Worm (Caenorhabditis elegans) whole organism, young adult: Measurements from ENCODE around the gene F53F4.11.

Experiments used
- B0019.2 ChIP-seq: fragments of 200-800 bp; sonication (Bioruptor generic); conservative IDR thresholded peaks from 2 replicates; pipeline ENCODE4 v1.3.6; 2022; ENCODE audit warnings: missing genetic modification reagents, missing genetic modification characterization, missing compliant biosample characterization
- D2030.7 ChIP-seq: fragments of 200-800 bp; sonication (Bioruptor generic); IDR thresholded peaks from 2 replicates; pipeline ENCODE4 v1.3.6; 2022; ENCODE audit warnings: missing genetic modification reagents, missing genetic modification characterization, missing compliant biosample characterization
- F10E7.11 ChIP-seq: sonication (generic microtip); optimal IDR thresholded peaks from 2 replicates; lab custom pipeline; 2017; ENCODE audit warnings: mild to moderate bottlenecking, missing genetic modification characterization, moderate library complexity, missing compliant biosample characterization
- F23B12.7 ChIP-seq: sonication (generic microtip); optimal IDR thresholded peaks from 2 replicates; lab custom pipeline; 2017; ENCODE audit warnings: missing genetic modification characterization, mild to moderate bottlenecking, missing compliant biosample characterization, antibody characterized with exemption, moderate library complexity; ENCODE audit not compliant: insufficient read depth
- F49E8.2 ChIP-seq: sonication (generic microtip); optimal IDR thresholded peaks from 3 replicates; lab custom pipeline; 2017; ENCODE audit warnings: missing genetic modification characterization, mild to moderate bottlenecking, missing compliant biosample characterization, antibody characterized with exemption, moderate library complexity; ENCODE audit not compliant: insufficient read depth
- K12H6.12 ChIP-seq: fragments of 200-800 bp; sonication (Bioruptor generic); optimal IDR thresholded peaks from 2 replicates; lab custom pipeline; 2018; ENCODE audit warnings: mild to moderate bottlenecking, missing genetic modification characterization, missing compliant biosample characterization
- T26A5.8 ChIP-seq: sonication (generic microtip); optimal IDR thresholded peaks from 2 replicates; lab custom pipeline; 2016; ENCODE audit warnings: missing genetic modification characterization, missing compliant biosample characterization
- Y53F4B.3 ChIP-seq: fragments of 200-800 bp; sonication (Bioruptor generic); IDR thresholded peaks from 2 replicates; pipeline ENCODE4 v1.3.6; 2022; ENCODE audit warnings: missing genetic modification reagents, missing genetic modification characterization, missing compliant biosample characterization
- Y53G8AR.9 ChIP-seq: fragments of 200-800 bp; sonication (Bioruptor generic); conservative IDR thresholded peaks from 2 replicates; pipeline ENCODE4 v1.3.6; 2022; ENCODE audit warnings: missing genetic modification reagents, missing genetic modification characterization, missing compliant biosample characterization
- aptf-2 ChIP-seq: fragments of 200-800 bp; sonication (Bioruptor generic); conservative IDR thresholded peaks from 2 replicates; pipeline ENCODE4 v1.3.6; 2022; ENCODE audit warnings: missing genetic modification reagents, missing genetic modification characterization, missing compliant biosample characterization
- aptf-3 ChIP-seq: fragments of 200-800 bp; sonication (Bioruptor generic); IDR thresholded peaks from 2 replicates; pipeline ENCODE4 v1.3.6; 2022; ENCODE audit warnings: missing genetic modification characterization, missing compliant biosample characterization
- athp-1 ChIP-seq: sonication (generic microtip); optimal IDR thresholded peaks from 2 replicates; lab custom pipeline; 2017; ENCODE audit warnings: mild to moderate bottlenecking, missing genetic modification characterization, missing compliant biosample characterization
- attf-3 ChIP-seq: fragments of 200-800 bp; sonication (Bioruptor generic); conservative IDR thresholded peaks from 2 replicates; pipeline ENCODE4 v1.3.6; 2022; ENCODE audit warnings: missing genetic modification reagents, missing genetic modification characterization, missing compliant biosample characterization
- attf-5 ChIP-seq: fragments of 200-800 bp; sonication (Bioruptor generic); optimal IDR thresholded peaks from 2 replicates; lab custom pipeline; 2018; ENCODE audit warnings: mild to moderate bottlenecking, missing genetic modification characterization, missing compliant biosample characterization
- bed-1 ChIP-seq: fragments of 200-800 bp; sonication (Bioruptor generic); IDR thresholded peaks from 2 replicates; pipeline ENCODE4 v1.3.6; 2022; ENCODE audit warnings: missing genetic modification reagents, missing genetic modification characterization, missing compliant biosample characterization
- cebp-1 ChIP-seq, 2 experiments: fragments of 200-800 bp in 1 of 2; sonication (Bioruptor generic) in 1 of 2; sonication (generic microtip) in 1 of 2; IDR thresholded peaks in 1 of 2; optimal IDR thresholded peaks in 1 of 2; 2 replicates each; pipeline versions ENCODE4 v1.3.6 to Lab custom; 2017 to 2022; ENCODE audit warnings: missing compliant biosample characterization in 2 of 2, missing genetic modification characterization in 2 of 2, mild to moderate bottlenecking in 1 of 2, missing genetic modification reagents in 1 of 2, moderate library complexity in 1 of 2
- ceh-91 ChIP-seq: fragments of 200-800 bp; sonication (Bioruptor generic); IDR thresholded peaks from 2 replicates; pipeline ENCODE4 v1.3.6; 2022; ENCODE audit warnings: missing genetic modification reagents, missing genetic modification characterization, missing compliant biosample characterization
- dpl-1 ChIP-seq: fragments of 150-350 bp; optimal IDR thresholded peaks from 2 replicates; lab custom pipeline; 2014; ENCODE audit warnings: missing biosample characterization, missing genetic modification reagents, missing genetic modification characterization
- egl-44 ChIP-seq: fragments of 200-800 bp; sonication (Bioruptor generic); IDR thresholded peaks from 2 replicates; pipeline ENCODE4 v1.3.6; 2022; ENCODE audit warnings: missing genetic modification reagents, missing genetic modification characterization, missing compliant biosample characterization
- ets-4 ChIP-seq: fragments of 200-800 bp; sonication (Bioruptor generic); optimal IDR thresholded peaks from 2 replicates; lab custom pipeline; 2018; ENCODE audit warnings: mild to moderate bottlenecking, missing genetic modification characterization, missing compliant biosample characterization
- hlh-26 ChIP-seq: fragments of 200-800 bp; sonication (Bioruptor generic); conservative IDR thresholded peaks from 2 replicates; pipeline ENCODE4 v1.3.6; 2022; ENCODE audit warnings: missing genetic modification reagents, missing genetic modification characterization, missing compliant biosample characterization
- hmg-1.2 ChIP-seq: fragments of 200-800 bp; sonication (Bioruptor generic); IDR thresholded peaks from 2 replicates; pipeline ENCODE4 v1.3.6; 2022; ENCODE audit warnings: missing genetic modification reagents, missing genetic modification characterization, missing compliant biosample characterization
- let-526 ChIP-seq: fragments of 200-800 bp; sonication (Bioruptor generic); IDR thresholded peaks from 2 replicates; pipeline ENCODE4 v1.3.6; 2022; ENCODE audit warnings: missing genetic modification reagents, missing genetic modification characterization, missing compliant biosample characterization
- lin-35 ChIP-seq, 3 experiments: fragments of 150-350 bp in 2 of 3; sonication (generic microtip) in 1 of 3; optimal IDR thresholded peaks; 2 replicates each; lab custom pipeline; 2014 to 2018; ENCODE audit warnings: missing biosample characterization in 3 of 3, missing genetic modification characterization in 3 of 3, missing genetic modification reagents in 3 of 3
- madf-10 ChIP-seq: sonication (generic microtip); optimal IDR thresholded peaks from 2 replicates; lab custom pipeline; 2016; ENCODE audit warnings: mild to moderate bottlenecking, missing genetic modification characterization, missing compliant biosample characterization
- madf-3 ChIP-seq: fragments of 200-800 bp; sonication (Bioruptor generic); IDR thresholded peaks from 2 replicates; pipeline ENCODE4 v1.3.6; 2022; ENCODE audit warnings: missing genetic modification reagents, missing genetic modification characterization, missing compliant biosample characterization
- madf-6 ChIP-seq: fragments of 200-800 bp; sonication (Bioruptor generic); IDR thresholded peaks from 2 replicates; pipeline ENCODE4 v1.3.6; 2022; ENCODE audit warnings: missing genetic modification reagents, missing genetic modification characterization, missing compliant biosample characterization
- nhr-120 ChIP-seq: fragments of 200-800 bp; sonication (Bioruptor generic); IDR thresholded peaks from 2 replicates; pipeline ENCODE4 v1.3.6; 2022; ENCODE audit warnings: missing genetic modification characterization, missing compliant biosample characterization
- nhr-179 ChIP-seq: sonication (generic microtip); optimal IDR thresholded peaks from 2 replicates; lab custom pipeline; 2016; ENCODE audit warnings: mild to moderate bottlenecking, missing genetic modification characterization, missing compliant biosample characterization
- nhr-80 ChIP-seq: sonication (generic microtip); optimal IDR thresholded peaks from 2 replicates; lab custom pipeline; 2016; ENCODE audit warnings: missing genetic modification characterization, missing compliant biosample characterization
- pha-4 ChIP-seq: fragments of 150-350 bp; sonication (generic microtip); optimal IDR thresholded peaks from 2 replicates; lab custom pipeline; 2014; ENCODE audit warnings: missing biosample characterization, missing genetic modification reagents, missing genetic modification characterization
- snpc-1.1 ChIP-seq: sonication (generic microtip); optimal IDR thresholded peaks from 2 replicates; lab custom pipeline; 2017; ENCODE audit warnings: missing genetic modification characterization, mild to moderate bottlenecking, missing compliant biosample characterization, antibody characterized with exemption, moderate library complexity, missing genotype, missing genetic modification reagents; ENCODE audit not compliant: insufficient read depth
- sptf-2 ChIP-seq: fragments of 200-800 bp; sonication (Bioruptor generic); optimal IDR thresholded peaks from 2 replicates; lab custom pipeline; 2018; ENCODE audit warnings: mild to moderate bottlenecking, missing genetic modification characterization, missing compliant biosample characterization
- tbx-9 ChIP-seq: sonication (generic microtip); optimal IDR thresholded peaks from 2 replicates; lab custom pipeline; 2016; ENCODE audit warnings: borderline replicate concordance, missing genetic modification characterization, inconsistent platforms, missing compliant biosample characterization
- unc-62 ChIP-seq: fragments of 150-350 bp; optimal IDR thresholded peaks from 2 replicates; lab custom pipeline; 2014; ENCODE audit warnings: missing biosample characterization, missing genetic modification reagents, missing genetic modification characterization
- zim-3 ChIP-seq: sonication (generic microtip); optimal IDR thresholded peaks from 2 replicates; lab custom pipeline; 2017; ENCODE audit warnings: mild to moderate bottlenecking, missing genetic modification characterization, moderate library complexity, missing compliant biosample characterization
- ztf-28 ChIP-seq: fragments of 200-800 bp; sonication (Bioruptor generic); IDR thresholded peaks from 2 replicates; pipeline ENCODE4 v1.3.6; 2022; ENCODE audit warnings: missing genetic modification reagents, missing genetic modification characterization, missing compliant biosample characterization
- ztf-3 ChIP-seq: fragments of 200-800 bp; sonication (Bioruptor generic); optimal IDR thresholded peaks from 2 replicates; lab custom pipeline; 2018; ENCODE audit warnings: mild to moderate bottlenecking, missing genetic modification characterization, missing compliant biosample characterization
- ztf-6 ChIP-seq: fragments of 200-800 bp; sonication (Bioruptor generic); IDR thresholded peaks from 2 replicates; pipeline ENCODE4 v1.3.6; 2022; ENCODE audit warnings: missing genetic modification reagents, missing genetic modification characterization, missing compliant biosample characterization

Gene F53F4.11

DNA sequence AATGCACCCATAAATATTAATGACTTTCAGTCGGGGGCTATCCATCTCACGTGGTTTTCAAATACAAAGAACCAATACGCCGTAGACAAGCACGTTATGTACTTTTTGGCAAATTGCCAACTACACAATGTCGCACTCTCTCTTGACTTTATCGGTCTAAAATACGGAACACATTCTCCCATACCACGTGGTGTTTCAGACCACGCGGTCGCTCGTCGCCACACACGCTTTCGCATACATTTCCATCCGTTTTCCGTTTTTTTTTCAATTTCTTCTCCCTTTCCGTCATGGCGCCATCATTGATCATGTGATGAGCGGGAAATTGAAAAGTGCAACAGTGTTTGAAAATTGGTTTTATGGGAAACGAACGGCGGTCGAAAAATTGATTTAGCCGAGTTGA is 34.3 kb upstream of the F53F4.11 start (continued):
- no peak for TF ChIP-seq F10E7.11 (tag; lab: Kevin White, UChicago)
- peak; percentile 48 for TF ChIP-seq athp-1 (tag; lab: Kevin White, UChicago)
- no peak for TF ChIP-seq nhr-120 (GFP tag; lab: Robert Waterston, UW)
- 0 out of 2 replicates have a peak, but pooled peaks have one; percentile 61 for TF ChIP-seq egl-44 (GFP tag; lab: Robert Waterston, UW)
- no peak for TF ChIP-seq snpc-1.1
- TF ChIP-seq ets-4 (GFP tag; lab: Kevin White, UChicago): no peak
- TF ChIP-seq T26A5.8 (tag; lab: Kevin White, UChicago): no peak
- TF ChIP-seq dpl-1 (GFP tag; lab: Kevin White, UChicago): no peak
- TF ChIP-seq F23B12.7: peak; percentile 82
- peak; percentile 82 for TF ChIP-seq cebp-1 (GFP tag; IDR thresholded peaks at IDR 0.05; lab: Robert Waterston, UW)
- TF ChIP-seq cebp-1 (tag; optimal IDR thresholded peaks at IDR 0.05; lab: Kevin White, UChicago): peak; percentile 91
- TF ChIP-seq madf-6 (GFP tag; lab: Robert Waterston, UW): peak; percentile 37; the same call in 1 of the 2 replicates
- no peak for TF ChIP-seq tbx-9 (tag; lab: Kevin White, UChicago)
- TF ChIP-seq Y53G8AR.9 (GFP tag; lab: Robert Waterston, UW): peak; percentile 84
- TF ChIP-seq B0019.2 (GFP tag; lab: Robert Waterston, UW): no peak
- peak; percentile 67; the same call in 1 of the 2 replicates for TF ChIP-seq ztf-6 (GFP tag; lab: Robert Waterston, UW)
- TF ChIP-seq pha-4 (tag; lab: Kevin White, UChicago): no peak
- TF ChIP-seq ztf-28: no peak
- no peak for TF ChIP-seq sptf-2 (GFP tag; lab: Kevin White, UChicago)
- peak; percentile 56 for TF ChIP-seq madf-10 (tag; lab: Kevin White, UChicago)
- no peak for TF ChIP-seq D2030.7
- peak; percentile 94 for TF ChIP-seq let-526 (GFP tag; lab: Robert Waterston, UW)
- no peak for TF ChIP-seq aptf-2 (GFP tag; lab: Robert Waterston, UW)
- no peak for TF ChIP-seq nhr-179
- no peak for TF ChIP-seq attf-3
- no peak; the same call in 1 of the 2 replicates for TF ChIP-seq hmg-1.2 (GFP tag; lab: Robert Waterston, UW)
- no peak for TF ChIP-seq hlh-26 (GFP tag; lab: Robert Waterston, UW)
- TF ChIP-seq zim-3 (tag; lab: Kevin White, UChicago): no peak
- TF ChIP-seq attf-5: peak; percentile 78
- TF ChIP-seq ztf-3: peak; percentile 79
- TF ChIP-seq madf-3: no peak
- TF ChIP-seq bed-1 (GFP tag; lab: Robert Waterston, UW): no peak
- no peak for TF ChIP-seq aptf-3 (GFP tag; lab: Robert Waterston, UW)
- TF ChIP-seq nhr-80 (tag; lab: Kevin White, UChicago): peak; percentile 88

DNA sequence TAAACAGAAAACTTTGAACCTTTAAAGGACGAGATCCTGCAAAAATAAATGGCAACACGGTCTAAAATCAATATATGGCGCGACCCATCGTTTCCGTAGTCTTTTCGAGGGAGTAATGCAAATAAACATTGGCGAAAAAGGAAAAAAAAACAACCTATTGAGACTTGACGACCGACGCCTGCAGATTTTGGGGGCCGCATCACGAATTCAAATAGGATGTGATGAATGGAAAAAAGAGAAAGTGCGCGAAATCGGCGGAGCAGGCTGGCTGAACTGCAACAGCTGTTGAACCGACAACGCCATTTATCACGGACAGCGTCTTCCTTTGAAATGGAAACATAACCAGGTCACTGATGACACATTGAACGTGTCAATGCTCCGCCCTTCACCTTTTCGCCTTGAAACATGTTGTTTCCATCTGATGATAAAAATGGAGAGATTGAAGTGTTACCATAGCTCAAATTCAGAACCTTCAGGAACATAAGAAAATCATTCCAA is 33.6 kb upstream of the F53F4.11 start:
- TF ChIP-seq F49E8.2 (tag; lab: Kevin White, UChicago) (no peak), madf-6 (GFP tag; lab: Robert Waterston, UW) (0 out of 2 replicates have a peak, but pooled peaks have one; percentile 12), K12H6.12 (tag; lab: Kevin White, UChicago) (no peak), lin-35 (GFP tag; optimal IDR thresholded peaks at IDR 0.05; lab: Kevin White, UChicago) (peak in 1 of 3 experiments; percentile 9), Y53F4B.3 (GFP tag; lab: Robert Waterston, UW) (no peak), unc-62 (peak; percentile 59), ceh-91 (GFP tag; lab: Robert Waterston, UW) (no peak), madf-3 (0 out of 2 replicates have a peak, but pooled peaks have one; percentile 50), B0019.2 (GFP tag; lab: Robert Waterston, UW) (0 out of 2 replicates have a peak, but pooled peaks have one; percentile 12)
